Worm (Caenorhabditis elegans) whole organism, late embryonic: Measurements from ENCODE around the gene K02E11.5.

ENCODE experiments used
- C08G9.2 ChIP-seq: sonication (generic microtip); optimal IDR thresholded peaks from 2 replicates; lab custom pipeline; 2016; ENCODE audit warnings: mild to moderate bottlenecking, missing genetic modification characterization, moderate library complexity, missing compliant biosample characterization
- C38D4.7 ChIP-seq: fragments of 200-800 bp; sonication (Bioruptor generic); optimal IDR thresholded peaks from 2 replicates; lab custom pipeline; 2018; ENCODE audit warnings: mild to moderate bottlenecking, missing genetic modification characterization, moderate library complexity, missing compliant biosample characterization
- T23F11.4 ChIP-seq: fragments of 200-800 bp; sonication (Bioruptor generic); optimal IDR thresholded peaks from 2 replicates; lab custom pipeline; 2018; ENCODE audit warnings: mild to moderate bottlenecking, missing genetic modification characterization, missing compliant biosample characterization
- Y22D7AL.16 ChIP-seq: sonication (generic microtip); optimal IDR thresholded peaks from 2 replicates; lab custom pipeline; 2016; ENCODE audit warnings: missing genetic modification characterization, missing compliant biosample characterization
- ahr-1 ChIP-seq: sonication (generic microtip); optimal IDR thresholded peaks from 2 replicates; lab custom pipeline; 2016; ENCODE audit warnings: missing genetic modification characterization, missing compliant biosample characterization
- ama-1 ChIP-seq: fragments of 150-350 bp; optimal IDR thresholded peaks from 2 replicates; lab custom pipeline; 2014
- ceh-14 ChIP-seq: sonication (generic microtip); optimal IDR thresholded peaks from 2 replicates; lab custom pipeline; 2016; ENCODE audit warnings: missing genotype, missing genetic modification characterization, missing compliant biosample characterization
- ceh-18 ChIP-seq: sonication (generic microtip); optimal IDR thresholded peaks from 2 replicates; lab custom pipeline; 2016; ENCODE audit warnings: missing genetic modification characterization, missing compliant biosample characterization
- ceh-22 ChIP-seq: sonication (generic microtip); optimal IDR thresholded peaks from 2 replicates; lab custom pipeline; 2017; ENCODE audit warnings: missing biosample characterization, missing genetic modification characterization
- ceh-24 ChIP-seq: sonication (generic microtip); optimal IDR thresholded peaks from 2 replicates; lab custom pipeline; 2016; ENCODE audit warnings: mild to moderate bottlenecking, missing genetic modification characterization, missing compliant biosample characterization
- ceh-30 ChIP-seq: fragments of 150-350 bp; optimal IDR thresholded peaks from 2 replicates; lab custom pipeline; 2014; ENCODE audit warnings: missing biosample characterization, missing genetic modification characterization
- ceh-34 ChIP-seq: sonication (generic microtip); optimal IDR thresholded peaks from 2 replicates; lab custom pipeline; 2016; ENCODE audit warnings: mild to moderate bottlenecking, missing genetic modification characterization, missing compliant biosample characterization
- ceh-45 ChIP-seq: fragments of 200-800 bp; sonication (Bioruptor generic); IDR thresholded peaks from 2 replicates; pipeline ENCODE4 v1.3.6; 2022; ENCODE audit warnings: missing genetic modification reagents, missing genetic modification characterization, missing compliant biosample characterization
- ceh-48 ChIP-seq: sonication (generic microtip); optimal IDR thresholded peaks from 2 replicates; lab custom pipeline; 2016; ENCODE audit warnings: missing genetic modification characterization, inconsistent platforms, missing compliant biosample characterization
- ceh-9 ChIP-seq: sonication (generic microtip); optimal IDR thresholded peaks from 2 replicates; lab custom pipeline; 2016; ENCODE audit warnings: mild to moderate bottlenecking, missing genetic modification characterization, inconsistent platforms, missing compliant biosample characterization
- elt-4 ChIP-seq: sonication (generic microtip); optimal IDR thresholded peaks from 2 replicates; lab custom pipeline; 2016; ENCODE audit warnings: missing genetic modification characterization, missing compliant biosample characterization
- ets-4 ChIP-seq: sonication (generic microtip); optimal IDR thresholded peaks from 2 replicates; lab custom pipeline; 2016; ENCODE audit warnings: missing genetic modification characterization, missing compliant biosample characterization
- eyg-1 ChIP-seq: sonication (generic microtip); optimal IDR thresholded peaks from 2 replicates; lab custom pipeline; 2016; ENCODE audit warnings: missing genotype, missing genetic modification characterization, missing compliant biosample characterization
- fkh-10 ChIP-seq: fragments of 150-350 bp; optimal IDR thresholded peaks from 2 replicates; lab custom pipeline; 2014; ENCODE audit warnings: missing biosample characterization, missing genetic modification reagents, missing genetic modification characterization
- fkh-6 ChIP-seq: sonication (generic microtip); optimal IDR thresholded peaks from 2 replicates; lab custom pipeline; 2016; ENCODE audit warnings: missing genetic modification characterization, missing compliant biosample characterization
- gmeb-2 ChIP-seq: sonication (generic microtip); optimal IDR thresholded peaks from 2 replicates; lab custom pipeline; 2016; ENCODE audit warnings: missing genetic modification characterization, inconsistent platforms, missing compliant biosample characterization
- hlh-15 ChIP-seq: sonication (generic microtip); optimal IDR thresholded peaks from 2 replicates; lab custom pipeline; 2016; ENCODE audit warnings: missing genetic modification characterization, missing compliant biosample characterization
- hlh-6 ChIP-seq: sonication (generic microtip); optimal IDR thresholded peaks from 2 replicates; lab custom pipeline; 2016; ENCODE audit warnings: missing genotype, missing genetic modification characterization, missing compliant biosample characterization
- lim-6 ChIP-seq: sonication (generic microtip); optimal IDR thresholded peaks from 2 replicates; lab custom pipeline; 2016; ENCODE audit warnings: missing genetic modification characterization, missing compliant biosample characterization
- lin-11 ChIP-seq: fragments of 200-800 bp; sonication (Bioruptor generic); optimal IDR thresholded peaks from 2 replicates; lab custom pipeline; 2018; ENCODE audit warnings: mild to moderate bottlenecking, missing genetic modification characterization, missing compliant biosample characterization
- madf-2 ChIP-seq: sonication (generic microtip); optimal IDR thresholded peaks from 2 replicates; lab custom pipeline; 2017; ENCODE audit warnings: missing genetic modification characterization, missing compliant biosample characterization
- mec-3 ChIP-seq: sonication (generic microtip); optimal IDR thresholded peaks from 2 replicates; lab custom pipeline; 2016; ENCODE audit warnings: borderline replicate concordance, missing genetic modification characterization, missing compliant biosample characterization
- nfya-1 ChIP-seq: sonication (generic microtip); optimal IDR thresholded peaks from 2 replicates; lab custom pipeline; 2017; ENCODE audit warnings: missing genetic modification characterization, mild to moderate bottlenecking, missing compliant biosample characterization, antibody characterized with exemption, moderate library complexity
- nhr-232 ChIP-seq: sonication (generic microtip); optimal IDR thresholded peaks from 2 replicates; lab custom pipeline; 2016; ENCODE audit warnings: missing genetic modification characterization, missing compliant biosample characterization
- odd-2 ChIP-seq: sonication (generic microtip); optimal IDR thresholded peaks from 2 replicates; lab custom pipeline; 2017; ENCODE audit warnings: antibody characterized with exemption, mild to moderate bottlenecking, missing genetic modification characterization, missing compliant biosample characterization
- pax-1 ChIP-seq: fragments of 150-350 bp; optimal IDR thresholded peaks from 2 replicates; lab custom pipeline; 2014; ENCODE audit warnings: missing biosample characterization, missing genetic modification characterization
- pha-2 ChIP-seq: sonication (generic microtip); optimal IDR thresholded peaks from 2 replicates; lab custom pipeline; 2017; ENCODE audit warnings: mild to moderate bottlenecking, missing genetic modification characterization, missing compliant biosample characterization
- pqm-1 ChIP-seq: sonication (generic microtip); optimal IDR thresholded peaks from 2 replicates; lab custom pipeline; 2016; ENCODE audit warnings: missing genetic modification characterization, missing compliant biosample characterization
- pros-1 ChIP-seq: fragments of 150-350 bp; optimal IDR thresholded peaks from 2 replicates; lab custom pipeline; 2014; ENCODE audit warnings: missing biosample characterization, missing genetic modification reagents, missing genetic modification characterization
- rnt-1 ChIP-seq: sonication (generic microtip); optimal IDR thresholded peaks from 2 replicates; lab custom pipeline; 2016; ENCODE audit warnings: missing genetic modification characterization, missing compliant biosample characterization
- sox-2 ChIP-seq: fragments of 200-800 bp; sonication (Bioruptor generic); IDR thresholded peaks from 2 replicates; pipeline ENCODE4 v1.3.6; 2022; ENCODE audit warnings: missing genetic modification reagents, missing genetic modification characterization, missing compliant biosample characterization
- syd-9 ChIP-seq: sonication (generic microtip); optimal IDR thresholded peaks from 2 replicates; lab custom pipeline; 2016; ENCODE audit warnings: mild to moderate bottlenecking, missing genetic modification characterization, moderate library complexity, missing compliant biosample characterization
- tbx-2 ChIP-seq: sonication (generic microtip); optimal IDR thresholded peaks from 2 replicates; lab custom pipeline; 2016; ENCODE audit warnings: missing genetic modification characterization, missing compliant biosample characterization
- unc-55 ChIP-seq: sonication (generic microtip); optimal IDR thresholded peaks from 2 replicates; lab custom pipeline; 2017; ENCODE audit warnings: missing biosample characterization, missing genetic modification reagents, missing genetic modification characterization
- zip-5 ChIP-seq: sonication (generic microtip); optimal IDR thresholded peaks from 2 replicates; lab custom pipeline; 2016; ENCODE audit warnings: missing genetic modification characterization, missing compliant biosample characterization

The K02E11.5 gene

DNA sequence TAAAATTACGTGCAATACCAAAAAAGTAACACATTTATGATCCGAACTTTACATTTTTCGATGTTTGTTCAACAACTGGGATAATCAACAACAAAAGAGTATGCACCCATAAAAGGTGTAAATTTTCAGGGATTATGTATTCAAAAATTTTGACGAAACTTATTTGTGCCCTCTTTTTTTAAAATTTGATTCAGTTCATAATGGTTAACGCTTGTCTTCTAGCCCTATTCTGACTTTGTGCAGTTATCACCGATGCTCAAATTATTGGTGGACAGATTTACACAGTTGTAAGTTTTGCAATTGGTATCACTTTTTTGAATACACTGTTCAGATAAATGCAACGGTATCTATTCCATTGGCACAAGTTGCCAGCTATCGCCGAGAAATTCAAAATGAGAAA is 3.5 kb upstream of the K02E11.5 start, which contains the start of gene K02E11.6:
K02E11.6 (plus strand) TSS at position 149 of the 400 bp plus-strand sequence.
- TF ChIP-seq nfya-1 (tag; lab: Kevin White, UChicago) (no peak), pros-1 (tag; lab: Kevin White, UChicago) (no peak), pax-1 (tag; lab: Kevin White, UChicago) (no peak), ets-4 (tag; lab: Kevin White, UChicago) (no peak), sox-2 (GFP tag; lab: Robert Waterston, UW) (no peak), elt-4 (no peak), fkh-10 (GFP tag; lab: Kevin White, UChicago) (no peak), lin-11 (tag; lab: Kevin White, UChicago) (no peak), Y22D7AL.16 (tag; lab: Kevin White, UChicago) (no peak), hlh-6 (no peak)

- TF ChIP-seq ceh-45 (GFP tag; lab: Robert Waterston, UW) (no peak), syd-9 (tag; lab: Kevin White, UChicago) (no peak), ceh-30 (tag; lab: Kevin White, UChicago) (no peak), tbx-2 (tag; lab: Kevin White, UChicago) (no peak), ceh-22 (no peak), ceh-14 (tag; lab: Kevin White, UChicago) (no peak), Y22D7AL.16 (tag; lab: Kevin White, UChicago) (no peak), madf-2 (tag; lab: Kevin White, UChicago) (no peak), nhr-232 (tag; lab: Kevin White, UChicago) (no peak), ceh-9 (tag; lab: Kevin White, UChicago) (no peak), C38D4.7 (GFP tag; lab: Kevin White, UChicago) (no peak), ama-1 (no peak), mec-3 (tag; lab: Kevin White, UChicago) (no peak)
- TF ChIP-seq, all 69 proteins: peak for 0
Measured at ce11 chrV:14254221-14254620, 2.1 kb downstream of the K02E11.5 start, which contains the start of gene K02E11.7. TSS of gene K02E11.7 (minus strand) at chrV:14254321.

DNA sequence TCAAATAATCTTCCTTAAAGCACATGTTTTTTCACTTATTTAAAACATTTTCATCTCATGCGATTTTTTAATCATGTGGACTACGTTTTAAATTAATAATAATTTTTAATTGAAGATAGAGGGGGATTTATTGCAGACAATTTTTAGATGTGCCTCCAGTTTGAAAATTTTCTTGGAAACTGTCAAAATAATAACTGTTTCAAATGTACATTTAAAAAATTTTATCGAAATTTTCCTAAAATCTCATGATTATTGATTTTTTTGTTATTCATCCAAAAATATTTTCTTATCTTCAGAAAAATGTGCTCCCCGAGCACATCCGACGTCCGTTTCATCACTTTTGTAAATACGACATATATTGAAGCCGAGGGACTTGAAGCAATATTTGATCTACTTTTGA is 4.7 kb downstream of the K02E11.5 start, which contains the start of gene sre-8:
sre-8 (plus strand) TSS at position 301 of the 400 bp plus-strand sequence.
- TF ChIP-seq ceh-9 (tag; lab: Kevin White, UChicago) (no peak), C38D4.7 (GFP tag; lab: Kevin White, UChicago) (no peak), ahr-1 (tag; lab: Kevin White, UChicago) (no peak), ceh-48 (tag; lab: Kevin White, UChicago) (no peak), hlh-15 (no peak), ceh-34 (tag; lab: Kevin White, UChicago) (no peak), C08G9.2 (no peak), zip-5 (tag; lab: Kevin White, UChicago) (no peak), sox-2 (GFP tag; lab: Robert Waterston, UW) (no peak), ceh-45 (GFP tag; lab: Robert Waterston, UW) (no peak), ceh-18 (no peak), Y22D7AL.16 (tag; lab: Kevin White, UChicago) (no peak), lim-6 (tag; lab: Kevin White, UChicago) (no peak), T23F11.4 (GFP tag; lab: Kevin White, UChicago) (no peak), gmeb-2 (tag; lab: Kevin White, UChicago) (no peak), rnt-1 (tag; lab: Kevin White, UChicago) (no peak), pros-1 (tag; lab: Kevin White, UChicago) (no peak)

DNA sequence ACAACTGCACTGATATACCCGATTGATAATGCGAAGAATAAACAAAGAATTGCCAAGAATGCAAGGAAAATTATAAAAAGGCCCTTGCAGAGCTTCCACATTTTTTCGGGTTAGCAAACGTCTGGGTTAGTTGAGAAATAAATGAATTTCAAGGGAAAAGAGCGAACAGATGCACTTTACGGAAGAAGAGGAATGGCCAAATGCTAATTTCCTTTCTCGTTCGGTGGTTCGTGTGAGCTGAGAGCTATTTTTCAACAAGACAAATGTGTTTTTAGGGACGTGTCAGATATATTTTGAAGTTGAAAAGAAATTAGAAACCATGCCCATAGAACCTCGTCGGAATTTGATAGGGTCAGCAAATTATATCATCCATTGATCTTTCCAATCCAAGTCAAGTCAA is 8.7 kb downstream of the K02E11.5 start, which contains the start of gene F40G12.2:
F40G12.2 (minus strand) TSS at position 101 of the 400 bp plus-strand sequence.
- TF ChIP-seq nfya-1 (tag; lab: Kevin White, UChicago) (no peak), nhr-232 (tag; lab: Kevin White, UChicago) (no peak), tbx-2 (tag; lab: Kevin White, UChicago) (no peak), eyg-1 (tag; lab: Kevin White, UChicago) (no peak), ceh-24 (tag; lab: Kevin White, UChicago) (no peak), gmeb-2 (tag; lab: Kevin White, UChicago) (no peak), pqm-1 (tag; lab: Kevin White, UChicago) (no peak), unc-55 (GFP tag; lab: Kevin White, UChicago) (no peak), pha-2 (tag; lab: Kevin White, UChicago) (no peak), ceh-34 (tag; lab: Kevin White, UChicago) (no peak), zip-5 (tag; lab: Kevin White, UChicago) (no peak), odd-2 (no peak), fkh-6 (no peak), fkh-10 (GFP tag; lab: Kevin White, UChicago) (no peak), T23F11.4 (GFP tag; lab: Kevin White, UChicago) (no peak)
- TF ChIP-seq, all 69 proteins: peak for 0
